Fruit fly (Drosophila melanogaster) whole organism, pupa: Measurements from ENCODE around the gene CG5810.

ENCODE experiments used
- CG32121 ChIP-seq: fragments of 200-800 bp; sonication (Bioruptor generic); IDR thresholded peaks from 2 replicates; pipeline ENCODE4 v1.3.6; 2022; ENCODE audit warnings: missing biosample characterization, missing genetic modification characterization
- EcR ChIP-seq: fragments of 200-800 bp; sonication (Bioruptor generic); optimal IDR thresholded peaks from 3 replicates; lab custom pipeline; 2019; ENCODE audit warnings: missing biosample characterization, missing genetic modification characterization, mild to moderate bottlenecking, moderate library complexity, missing genetic modification reagents
- Pif1A ChIP-seq: fragments of 200-800 bp; sonication (Bioruptor generic); optimal IDR thresholded peaks from 3 replicates; lab custom pipeline; 2016; ENCODE audit warnings: missing biosample characterization, missing genetic modification characterization
- fd96Ca ChIP-seq: fragments of 200-800 bp; sonication (Bioruptor generic); IDR thresholded peaks from 3 replicates; pipeline ENCODE4 v1.3.6; 2022; ENCODE audit warnings: missing biosample characterization, missing genetic modification characterization
- gl ChIP-seq: fragments of 200-800 bp; sonication (Bioruptor generic); optimal IDR thresholded peaks from 2 replicates; lab custom pipeline; 2018; ENCODE audit warnings: missing biosample characterization, mild to moderate bottlenecking, missing genetic modification characterization
- rn ChIP-seq: fragments of 200-800 bp; sonication (Bioruptor generic); IDR thresholded peaks from 2 replicates; pipeline ENCODE4 v1.3.6; 2022; ENCODE audit warnings: missing biosample characterization, missing genetic modification characterization

dm6 chr3R:21204500-21205167 is 41.1 kb downstream of the CG5810 start:
- peak; percentile 78 for TF ChIP-seq rn (GFP tag; lab: Robert Waterston, UW)
- TF ChIP-seq gl (tag; lab: Kevin White, UChicago), result peak; percentile 79
- TF ChIP-seq CG32121 (GFP tag; lab: Robert Waterston, UW), result peak; percentile 93
- peak; percentile 93 for TF ChIP-seq Pif1A (GFP tag; lab: Kevin White, UChicago)
- TF ChIP-seq fd96Ca, result peak; percentile 86
- TF ChIP-seq EcR, result peak; percentile 66
